Worm (Caenorhabditis elegans) whole organism, L4/young adult: ENCODE measurements around the gene snf-6.

Experiments used
- W03F9.2 ChIP-seq: fragments of 150-350 bp; optimal IDR thresholded peaks from 2 replicates; lab custom pipeline; 2014; ENCODE audit warnings: missing biosample characterization, missing genetic modification characterization
- dao-5 ChIP-seq: sonication (generic microtip); optimal IDR thresholded peaks from 2 replicates; lab custom pipeline; 2016; ENCODE audit warnings: missing genotype, missing genetic modification characterization, moderate library complexity, missing compliant biosample characterization
- him-1 ChIP-seq: sonication (generic microtip); optimal IDR thresholded peaks from 2 replicates; lab custom pipeline; 2016; ENCODE audit warnings: missing genotype, missing genetic modification reagents, missing genetic modification characterization, missing compliant biosample characterization

DNA sequence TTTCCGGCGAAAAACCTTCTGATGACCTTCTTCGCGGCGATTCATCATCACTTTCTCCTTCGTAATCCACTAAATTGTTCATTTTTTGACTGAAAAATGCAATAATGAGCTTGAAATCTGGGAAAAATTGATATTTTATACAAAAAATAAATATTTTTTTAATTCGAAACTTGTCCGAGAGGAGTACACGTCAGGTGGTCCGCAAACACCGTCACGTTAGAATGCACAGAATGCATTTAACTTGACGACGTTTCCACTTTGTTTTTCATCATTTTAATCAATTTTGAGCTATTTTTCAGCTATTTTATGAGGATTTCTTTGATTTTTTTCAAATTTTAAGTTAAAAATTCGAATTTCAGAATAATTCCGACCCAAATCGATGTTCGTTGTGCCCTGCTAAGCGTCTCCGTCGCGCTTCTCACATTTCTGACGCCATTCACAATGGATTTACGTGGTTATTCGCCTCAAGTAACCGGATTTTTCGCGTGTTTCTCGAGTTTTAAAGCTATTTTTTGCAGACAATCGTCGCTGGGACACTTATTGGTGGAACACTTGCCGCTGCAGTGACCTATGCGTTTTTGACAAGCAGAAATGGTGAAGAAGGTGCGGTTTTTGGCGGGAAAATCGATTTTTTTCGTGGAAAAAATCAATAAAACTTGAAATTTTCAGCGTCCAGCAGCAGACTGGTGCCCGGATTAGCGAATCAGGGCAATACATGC lies 26.0 kb upstream of the snf-6 start, which contains the start of the genes eelo-1 and Y67D2.2:
- TF ChIP-seq dao-5 (tag; lab: Kevin White, UChicago) (no peak), W03F9.2 (tag; lab: Kevin White, UChicago) (peak; percentile 62), him-1 (tag; lab: Kevin White, UChicago) (no peak)
